Fruit fly (Drosophila melanogaster) whole organism, embryonic: Measurements from ENCODE around the gene Mst89B.
A peak's percentile ranks its signal among the peaks of the same experiment; 100 is the strongest.

Source experiments
- Adf1 ChIP-seq: fragments of 200-800 bp; sonication (Bioruptor generic); IDR thresholded peaks from 2 replicates; pipeline ENCODE4 v1.3.6; 2022; ENCODE audit warnings: missing biosample characterization, missing genetic modification characterization
- Bdp1 ChIP-seq: fragments of 200-800 bp; sonication (Bioruptor generic); optimal IDR thresholded peaks from 3 replicates; lab custom pipeline; 2016; ENCODE audit warnings: missing biosample characterization, missing genetic modification characterization
- CG10979 ChIP-seq: fragments of 200-800 bp; sonication (Bioruptor generic); optimal IDR thresholded peaks from 2 replicates; lab custom pipeline; 2018; ENCODE audit warnings: missing biosample characterization, mild to moderate bottlenecking, missing genetic modification characterization, moderate library complexity
- CG13123 ChIP-seq: fragments of 200-800 bp; sonication (Bioruptor generic); optimal IDR thresholded peaks from 2 replicates; lab custom pipeline; 2016; ENCODE audit warnings: missing biosample characterization, missing genetic modification characterization
- CG13287 ChIP-seq: fragments of 200-800 bp; sonication (Bioruptor generic); IDR thresholded peaks from 2 replicates; pipeline ENCODE4 v1.3.6; 2022; ENCODE audit warnings: missing biosample characterization, missing genetic modification characterization; ENCODE audit not compliant: partially characterized antibody
- CG15514 ChIP-seq: fragments of 200-800 bp; sonication (Bioruptor generic); optimal IDR thresholded peaks from 3 replicates; lab custom pipeline; 2017; ENCODE audit warnings: missing biosample characterization, missing genetic modification characterization, mild to moderate bottlenecking, moderate library complexity, missing genetic modification reagents
- CG15601 ChIP-seq: fragments of 200-800 bp; sonication (Bioruptor generic); optimal IDR thresholded peaks from 3 replicates; lab custom pipeline; 2019; ENCODE audit warnings: missing biosample characterization, mild to moderate bottlenecking, missing genetic modification characterization, moderate library complexity
- CG1602 ChIP-seq: fragments of 200-800 bp; sonication (Bioruptor generic); optimal IDR thresholded peaks from 3 replicates; lab custom pipeline; 2016; ENCODE audit warnings: missing biosample characterization, missing genetic modification characterization
- CG16779 ChIP-seq: fragments of 200-800 bp; sonication (Bioruptor generic); IDR thresholded peaks from 2 replicates; pipeline ENCODE4 v1.3.6; 2022; ENCODE audit warnings: missing biosample characterization, missing genetic modification characterization
- CG18476 ChIP-seq: fragments of 200-800 bp; sonication (Bioruptor generic); optimal IDR thresholded peaks from 2 replicates; lab custom pipeline; 2016; ENCODE audit warnings: missing biosample characterization, mild to moderate bottlenecking, missing genetic modification characterization
- CG18764 ChIP-seq: fragments of 200-800 bp; sonication (Bioruptor generic); optimal IDR thresholded peaks from 3 replicates; lab custom pipeline; 2016; ENCODE audit warnings: missing biosample characterization, missing genetic modification characterization
- CG2678 ChIP-seq: fragments of 200-800 bp; sonication (Bioruptor generic); optimal IDR thresholded peaks from 3 replicates; lab custom pipeline; 2019; ENCODE audit warnings: missing biosample characterization, mild to moderate bottlenecking, missing genetic modification characterization, moderate library complexity
- CG2875 ChIP-seq: fragments of 200-800 bp; sonication (Bioruptor generic); optimal IDR thresholded peaks from 2 replicates; lab custom pipeline; 2017; ENCODE audit warnings: missing biosample characterization, mild to moderate bottlenecking, missing genetic modification characterization, missing genetic modification reagents
- CG3065 ChIP-seq: fragments of 200-800 bp; sonication (Bioruptor generic); optimal IDR thresholded peaks from 2 replicates; lab custom pipeline; 2016; ENCODE audit warnings: missing biosample characterization, missing genetic modification characterization
- CG3407 ChIP-seq: fragments of 200-800 bp; sonication (Bioruptor generic); optimal IDR thresholded peaks from 2 replicates; lab custom pipeline; 2018; ENCODE audit warnings: missing biosample characterization, mild to moderate bottlenecking, missing genetic modification characterization
- CG4282 ChIP-seq: fragments of 200-800 bp; sonication (Bioruptor generic); optimal IDR thresholded peaks from 2 replicates; lab custom pipeline; 2016; ENCODE audit warnings: missing biosample characterization, missing genetic modification characterization
- CG43689 ChIP-seq: fragments of 200-800 bp; sonication (Bioruptor generic); IDR thresholded peaks from 2 replicates; pipeline ENCODE4 v1.3.6; 2022; ENCODE audit warnings: missing biosample characterization, missing genetic modification characterization
- CG4404 ChIP-seq: fragments of 200-800 bp; sonication (Bioruptor generic); IDR thresholded peaks from 2 replicates; pipeline ENCODE4 v1.3.6; 2022; ENCODE audit warnings: missing biosample characterization, missing genetic modification characterization
- CG4617 ChIP-seq: fragments of 200-800 bp; sonication (Bioruptor generic); optimal IDR thresholded peaks from 3 replicates; lab custom pipeline; 2016; ENCODE audit warnings: missing biosample characterization, missing genetic modification characterization, borderline replicate concordance
- CG6854 ChIP-seq: fragments of 200-800 bp; sonication (Bioruptor generic); optimal IDR thresholded peaks from 3 replicates; lab custom pipeline; 2017; ENCODE audit warnings: missing biosample characterization, mild to moderate bottlenecking, missing genetic modification characterization
- CG7839 ChIP-seq: fragments of 200-800 bp; sonication (Bioruptor generic); optimal IDR thresholded peaks from 3 replicates; lab custom pipeline; 2018; ENCODE audit warnings: missing biosample characterization, mild to moderate bottlenecking, missing genetic modification characterization, moderate library complexity
- CG7987 ChIP-seq: fragments of 200-800 bp; sonication (Bioruptor generic); optimal IDR thresholded peaks from 2 replicates; lab custom pipeline; 2018; ENCODE audit warnings: missing biosample characterization, mild to moderate bottlenecking, missing genetic modification characterization, moderate library complexity
- CG8478 ChIP-seq: fragments of >200 bp; optimal IDR thresholded peaks from 2 replicates; lab custom pipeline; 2018
- CG9215 ChIP-seq: fragments of 200-800 bp; sonication (Bioruptor generic); IDR thresholded peaks from 2 replicates; pipeline ENCODE4 v1.3.6; 2022; ENCODE audit warnings: missing biosample characterization, missing genetic modification characterization
- CG9727 ChIP-seq: fragments of 200-800 bp; sonication (Bioruptor generic); optimal IDR thresholded peaks from 3 replicates; lab custom pipeline; 2017; ENCODE audit warnings: missing biosample characterization, mild to moderate bottlenecking, missing genetic modification characterization
- CTCF ChIP-seq: fragments of 200-800 bp; sonication (Bioruptor generic); optimal IDR thresholded peaks from 2 replicates; lab custom pipeline; 2017; ENCODE audit warnings: missing biosample characterization, mild to moderate bottlenecking, missing genetic modification characterization, moderate library complexity
- Dref ChIP-seq: fragments of 200-800 bp; sonication (Bioruptor generic); IDR thresholded peaks from 2 replicates; pipeline ENCODE4 v1.3.6; 2022; ENCODE audit warnings: missing biosample characterization, missing genetic modification characterization
- Hr51 ChIP-seq, 2 experiments: fragments of 200-800 bp; sonication (Bioruptor generic); optimal IDR thresholded peaks; 2 replicates in 1 of 2; 3 replicates in 1 of 2; lab custom pipeline; 2016 to 2018; ENCODE audit warnings: missing biosample characterization in 2 of 2, missing genetic modification characterization in 2 of 2, mild to moderate bottlenecking in 1 of 2, moderate library complexity in 1 of 2
- Lpt ChIP-seq: fragments of >200 bp; optimal IDR thresholded peaks from 2 replicates; lab custom pipeline; 2018; ENCODE audit warnings: missing biosample characterization, missing genetic modification characterization
- Tbp ChIP-seq: fragments of >200 bp; optimal IDR thresholded peaks from 2 replicates; lab custom pipeline; 2018; ENCODE audit warnings: missing biosample characterization, missing genetic modification characterization
- abd-A ChIP-seq: fragments of 200-800 bp; sonication (Bioruptor generic); optimal IDR thresholded peaks from 3 replicates; lab custom pipeline; 2019; ENCODE audit warnings: missing biosample characterization, mild to moderate bottlenecking, missing genetic modification characterization, moderate library complexity
- ash1 ChIP-seq: fragments of 200-800 bp; sonication (Bioruptor generic); optimal IDR thresholded peaks from 2 replicates; lab custom pipeline; 2018; ENCODE audit warnings: missing biosample characterization, mild to moderate bottlenecking, missing genetic modification characterization
- chn ChIP-seq: fragments of 200-800 bp; sonication (Bioruptor generic); optimal IDR thresholded peaks from 2 replicates; lab custom pipeline; 2016; ENCODE audit warnings: missing biosample characterization, missing genetic modification characterization
- crol ChIP-seq: fragments of 200-800 bp; sonication (Bioruptor generic); IDR thresholded peaks from 2 replicates; pipeline ENCODE4 v1.3.6; 2022; ENCODE audit warnings: missing biosample characterization, missing genetic modification characterization
- cwo ChIP-seq: fragments of 200-800 bp; sonication (Bioruptor generic); optimal IDR thresholded peaks from 3 replicates; lab custom pipeline; 2017; ENCODE audit warnings: missing biosample characterization, missing genetic modification characterization, mild to moderate bottlenecking, moderate library complexity, missing genetic modification reagents
- dimm ChIP-seq: fragments of 200-800 bp; sonication (Bioruptor generic); IDR thresholded peaks from 2 replicates; pipeline ENCODE4 v1.3.6; 2022; ENCODE audit warnings: missing biosample characterization, missing genetic modification characterization
- disco-r ChIP-seq: fragments of 200-800 bp; sonication (Bioruptor generic); optimal IDR thresholded peaks from 2 replicates; lab custom pipeline; 2016; ENCODE audit warnings: missing biosample characterization, missing genetic modification characterization
- gfzf ChIP-seq: fragments of 200-800 bp; sonication (Bioruptor generic); optimal IDR thresholded peaks from 2 replicates; lab custom pipeline; 2016; ENCODE audit warnings: missing biosample characterization, mild to moderate bottlenecking, missing genetic modification characterization, moderate library complexity
- gsb ChIP-seq: fragments of 200-800 bp; sonication (Bioruptor generic); IDR thresholded peaks from 2 replicates; pipeline ENCODE4 v1.3.6; 2022; ENCODE audit warnings: missing biosample characterization, missing genetic modification characterization
- inv ChIP-seq: fragments of 200-800 bp; sonication (Bioruptor generic); IDR thresholded peaks from 2 replicates; pipeline ENCODE4 v1.3.6; 2022; ENCODE audit warnings: missing biosample characterization, missing genetic modification characterization; ENCODE audit not compliant: partially characterized antibody
- kah ChIP-seq: fragments of 200-800 bp; sonication (Bioruptor generic); optimal IDR thresholded peaks from 2 replicates; lab custom pipeline; 2018; ENCODE audit warnings: missing biosample characterization, mild to moderate bottlenecking, missing genetic modification characterization
- nmo ChIP-seq: fragments of 200-800 bp; sonication (Bioruptor generic); optimal IDR thresholded peaks from 2 replicates; lab custom pipeline; 2018; ENCODE audit warnings: missing biosample characterization, mild to moderate bottlenecking, missing genetic modification characterization, moderate library complexity
- peb ChIP-seq: fragments of 200-800 bp; sonication (Bioruptor generic); IDR thresholded peaks from 2 replicates; pipeline ENCODE4 v1.3.6; 2022; ENCODE audit warnings: missing biosample characterization, missing genetic modification characterization
- phol ChIP-seq: fragments of 200-800 bp; sonication (Bioruptor generic); optimal IDR thresholded peaks from 3 replicates; lab custom pipeline; 2018; ENCODE audit warnings: missing biosample characterization, mild to moderate bottlenecking, missing genetic modification characterization, moderate library complexity
- ranshi ChIP-seq: fragments of 200-800 bp; sonication (Bioruptor generic); IDR thresholded peaks from 2 replicates; pipeline ENCODE4 v1.3.6; 2022; ENCODE audit warnings: missing biosample characterization, missing genetic modification characterization
- run ChIP-seq: fragments of 200-800 bp; sonication (Bioruptor generic); optimal IDR thresholded peaks from 3 replicates; lab custom pipeline; 2018; ENCODE audit warnings: missing biosample characterization, mild to moderate bottlenecking, missing genetic modification characterization
- sens-2 ChIP-seq: fragments of 200-800 bp; sonication (Bioruptor generic); IDR thresholded peaks from 2 replicates; pipeline ENCODE4 v1.3.6; 2022; ENCODE audit warnings: missing biosample characterization, missing genetic modification characterization
- tx ChIP-seq: fragments of 200-800 bp; sonication (Bioruptor generic); optimal IDR thresholded peaks from 2 replicates; lab custom pipeline; 2016; ENCODE audit warnings: missing biosample characterization, missing genetic modification characterization
- vvl ChIP-seq: fragments of 200-800 bp; sonication (Bioruptor generic); IDR thresholded peaks from 2 replicates; pipeline ENCODE4 v1.3.6; 2022; ENCODE audit warnings: missing biosample characterization, missing genetic modification characterization

The Mst89B gene

dm6 chr3R:16221359-16222299, 45.2 kb upstream of the Mst89B start (continued):
- peak; percentile 35 for TF ChIP-seq Lpt (GFP tag; lab: Kevin White, UChicago)
- no peak for TF ChIP-seq ash1 (GFP tag; lab: Kevin White, UChicago)
- peak; percentile 32 for TF ChIP-seq CG3065
- TF ChIP-seq CG4617, result peak; percentile 53
- peak; percentile 68; the same call in 1 of the 2 replicates for TF ChIP-seq ranshi (GFP tag; lab: Robert Waterston, UW)
- TF ChIP-seq CG1602 (GFP tag; lab: Kevin White, UChicago), result peak; percentile 92
- peak; percentile 85 for TF ChIP-seq CG3407 (GFP tag; lab: Kevin White, UChicago)
- TF ChIP-seq CG7839 (tag; lab: Kevin White, UChicago), result peak; percentile 95
- peak; percentile 69 for TF ChIP-seq CG4404
- TF ChIP-seq CG4282 (GFP tag; lab: Kevin White, UChicago), result no peak
- peak; percentile 98 for TF ChIP-seq CG2678 (tag; lab: Kevin White, UChicago)
- peak; percentile 29 for TF ChIP-seq Bdp1
- no peak; the same call in 1 of the 2 replicates for TF ChIP-seq peb
- TF ChIP-seq CG9215 (GFP tag; lab: Robert Waterston, UW), result peak; percentile 77
- peak; percentile 78 for TF ChIP-seq CG18764 (GFP tag; lab: Kevin White, UChicago)
- TF ChIP-seq CG9727 (GFP tag; lab: Kevin White, UChicago), result peak; percentile 98
- TF ChIP-seq chn (GFP tag; lab: Kevin White, UChicago), result no peak
- no peak for TF ChIP-seq CG7987
- TF ChIP-seq disco-r, result no peak
- TF ChIP-seq CG13123 (GFP tag; lab: Kevin White, UChicago), result peak; percentile 73
- TF ChIP-seq crol (GFP tag; lab: Robert Waterston, UW), result peak; percentile 79; the same call in 1 of the 2 replicates
- TF ChIP-seq CG15601, result peak; percentile 91
- TF ChIP-seq CG8478 (lab: Kevin White, UChicago), result peak; percentile 94
- no peak for TF ChIP-seq Tbp (GFP tag; lab: Kevin White, UChicago)
- TF ChIP-seq CG2875 (GFP tag; lab: Kevin White, UChicago), result peak; percentile 88
- TF ChIP-seq CG10979 (tag; lab: Kevin White, UChicago), result peak; percentile 96
- no peak for TF ChIP-seq gfzf (GFP tag; lab: Kevin White, UChicago)
- peak; percentile 63 for TF ChIP-seq CG18476
- TF ChIP-seq CG6854 (GFP tag; lab: Kevin White, UChicago), result peak; percentile 91
- peak; percentile 96 for TF ChIP-seq phol
- TF ChIP-seq vvl (GFP tag; lab: Robert Waterston, UW), result peak; percentile 37; the same call in 1 of the 2 replicates
- TF ChIP-seq Adf1 (GFP tag; lab: Robert Waterston, UW), result peak; percentile 60
- TF ChIP-seq CTCF (GFP tag; lab: Kevin White, UChicago), result peak; percentile 46
- peak; percentile 7 to 96 for TF ChIP-seq Hr51 (GFP tag; optimal IDR thresholded peaks at IDR 0.05; lab: Kevin White, UChicago)
- TF ChIP-seq kah (GFP tag; lab: Kevin White, UChicago), result peak; percentile 69
- TF ChIP-seq run (tag; lab: Kevin White, UChicago), result peak; percentile 77
- TF ChIP-seq tx (GFP tag; lab: Kevin White, UChicago), result peak; percentile 39
- TF ChIP-seq CG13287, result no peak
- peak; percentile 20; the same call in 1 of the 2 replicates for TF ChIP-seq sens-2
- peak; percentile 98 for TF ChIP-seq nmo (GFP tag; lab: Kevin White, UChicago)
- peak; percentile 12 for TF ChIP-seq CG15514 (GFP tag; lab: Kevin White, UChicago)
- TF ChIP-seq cwo (GFP tag; lab: Kevin White, UChicago), result peak; percentile 57
- peak; percentile 57; the same call in 1 of the 2 replicates for TF ChIP-seq CG16779 (GFP tag; lab: Robert Waterston, UW)
- TF ChIP-seq dimm, result peak; percentile 63; the same call in 1 of the 2 replicates
- peak; percentile 55 for TF ChIP-seq gsb (GFP tag; lab: Robert Waterston, UW)
- TF ChIP-seq inv (GFP tag; lab: Robert Waterston, UW), result no peak
- peak; percentile 11; the same call in 1 of the 2 replicates for TF ChIP-seq Dref
- peak; percentile 52; the same call in 1 of the 2 replicates for TF ChIP-seq CG43689 (GFP tag; lab: Robert Waterston, UW)
- peak; percentile 94 for TF ChIP-seq abd-A (tag; lab: Kevin White, UChicago)
